Worm (Caenorhabditis elegans): ENCODE data around the gene B0454.26.
A peak's percentile ranks its signal among the peaks of the same experiment; 100 is the strongest.

The B0454.26 gene

ce11 chrII:2991555-2992083 is 46.7 kb downstream of the B0454.26 start, which contains the start of gene K08A2.2 (continued):
- TF ChIP-seq ceh-22 (tag; optimal IDR thresholded peaks at IDR 0.05) (no peak), sdc-2 (tag; optimal IDR thresholded peaks at IDR 0.05) (no peak), ceh-19 (GFP tag; optimal IDR thresholded peaks at IDR 0.05) (no peak), syd-9 (tag; optimal IDR thresholded peaks at IDR 0.05) (no peak), ceh-18 (tag; optimal IDR thresholded peaks at IDR 0.05) (no peak), unc-3 (GFP tag; conservative IDR thresholded peaks at IDR 0.05) (no peak), unc-3 (tag; optimal IDR thresholded peaks at IDR 0.05) (no peak), madf-2 (tag; optimal IDR thresholded peaks at IDR 0.05) (no peak), ceh-6 (GFP tag; optimal IDR thresholded peaks at IDR 0.05) (no peak), ztf-16 (tag; optimal IDR thresholded peaks at IDR 0.05) (no peak), fkh-6 (tag; optimal IDR thresholded peaks at IDR 0.05) (no peak), unc-86 (tag; optimal IDR thresholded peaks at IDR 0.05) (no peak), ref-2 (tag; optimal IDR thresholded peaks at IDR 0.05) (peak; percentile 35), unc-55 (GFP tag; optimal IDR thresholded peaks at IDR 0.05) (no peak), ceh-48 (tag; optimal IDR thresholded peaks at IDR 0.05) (no peak), sox-4 (tag; optimal IDR thresholded peaks at IDR 0.05) (no peak), odd-2 (tag; optimal IDR thresholded peaks at IDR 0.05) (no peak), pat-9 (tag; optimal IDR thresholded peaks at IDR 0.05) (no peak), ceh-30 (tag; optimal IDR thresholded peaks at IDR 0.05) (no peak), hlh-15 (tag; optimal IDR thresholded peaks at IDR 0.05) (no peak), pax-1 (tag; optimal IDR thresholded peaks at IDR 0.05) (no peak), nfya-1 (tag; optimal IDR thresholded peaks at IDR 0.05) (no peak), nhr-11 (tag; optimal IDR thresholded peaks at IDR 0.05) (no peak), C38D4.7 (GFP tag; optimal IDR thresholded peaks at IDR 0.05) (no peak), ceh-2 (tag; optimal IDR thresholded peaks at IDR 0.05) (peak; percentile 42), fax-1 (tag; optimal IDR thresholded peaks at IDR 0.05) (peak; percentile 13), F13H6.1 (tag; optimal IDR thresholded peaks at IDR 0.05) (no peak), K09A11.1 (tag; optimal IDR thresholded peaks at IDR 0.05; ENCODE audit: insufficient read depth) (no peak), hlh-30 (tag; optimal IDR thresholded peaks at IDR 0.05; ENCODE audit: insufficient read depth) (no peak)

- no peak for TF ChIP-seq pros-1 (tag; optimal IDR thresholded peaks at IDR 0.05)
- TF ChIP-seq dve-1 (tag; optimal IDR thresholded peaks at IDR 0.05) = peak; percentile 92
Measured at ce11 chrII:2990089-2990488, 48.3 kb downstream of the B0454.26 start.

ce11 chrII:2987854-2988350 is 50.5 kb downstream of the B0454.26 start, which contains the start of gene lido-7:
Gene lido-7, plus strand, starts transcription at chrII:2988300.
- TF ChIP-seq ceh-14 (tag; optimal IDR thresholded peaks at IDR 0.05) (no peak), pros-1 (tag; optimal IDR thresholded peaks at IDR 0.05) (no peak), ama-1 (optimal IDR thresholded peaks at IDR 0.05) (no peak), nfya-1 (tag; optimal IDR thresholded peaks at IDR 0.05) (peak; percentile 60), unc-55 (GFP tag; optimal IDR thresholded peaks at IDR 0.05) (peak; percentile 29), ceh-34 (tag; optimal IDR thresholded peaks at IDR 0.05) (peak; percentile 50), hlh-8 (tag; optimal IDR thresholded peaks at IDR 0.05) (peak; percentile 14), ceh-31 (tag; optimal IDR thresholded peaks at IDR 0.05) (peak; percentile 50), tbx-2 (tag; optimal IDR thresholded peaks at IDR 0.05) (peak; percentile 49), rnt-1 (tag; optimal IDR thresholded peaks at IDR 0.05) (peak; percentile 24), hlh-30 (tag; optimal IDR thresholded peaks at IDR 0.05; ENCODE audit: insufficient read depth) (peak; percentile 36), unc-86 (tag; optimal IDR thresholded peaks at IDR 0.05) (no peak), ztf-16 (tag; optimal IDR thresholded peaks at IDR 0.05) (no peak), ceh-48 (tag; optimal IDR thresholded peaks at IDR 0.05) (no peak), tbx-7 (tag; optimal IDR thresholded peaks at IDR 0.05) (no peak), ref-2 (tag; optimal IDR thresholded peaks at IDR 0.05) (peak; percentile 31), unc-3 (GFP tag; conservative IDR thresholded peaks at IDR 0.05) (0 out of 2 replicates have a peak, but pooled peaks have one; percentile 19), unc-3 (tag; optimal IDR thresholded peaks at IDR 0.05) (no peak), ceh-24 (tag; optimal IDR thresholded peaks at IDR 0.05) (no peak), ceh-18 (tag; optimal IDR thresholded peaks at IDR 0.05) (peak; percentile 2)
